Worm (Caenorhabditis elegans) whole organism, L3 larva: ENCODE measurements around the gene tag-234.
A peak's percentile ranks its signal among the peaks of the same experiment; 100 is the strongest.

Experiments used
- ZK546.5 ChIP-seq: sonication (generic microtip); optimal IDR thresholded peaks from 2 replicates; lab custom pipeline; 2017; ENCODE audit warnings: missing biosample characterization, missing genetic modification characterization
- aly-2 ChIP-seq: fragments of 150-350 bp; optimal IDR thresholded peaks from 2 replicates; lab custom pipeline; 2014; ENCODE audit warnings: missing biosample characterization, missing genetic modification characterization
- ama-1 ChIP-seq: fragments of 150-350 bp; optimal IDR thresholded peaks from 2 replicates; lab custom pipeline; 2018
- ceh-16 ChIP-seq: sonication (generic microtip); optimal IDR thresholded peaks from 2 replicates; lab custom pipeline; 2017; ENCODE audit warnings: missing biosample characterization, missing genetic modification characterization
- ceh-28 ChIP-seq: fragments of 150-350 bp; optimal IDR thresholded peaks from 2 replicates; lab custom pipeline; 2014; ENCODE audit warnings: missing biosample characterization, missing genetic modification reagents, missing genetic modification characterization
- ceh-9 ChIP-seq: sonication (generic microtip); optimal IDR thresholded peaks from 2 replicates; lab custom pipeline; 2018; ENCODE audit warnings: missing biosample characterization, missing genetic modification characterization
- daf-12 ChIP-seq: fragments of 150-350 bp; optimal IDR thresholded peaks from 2 replicates; lab custom pipeline; 2014; ENCODE audit warnings: missing biosample characterization, missing genetic modification reagents, missing genetic modification characterization
- egl-5 ChIP-seq: fragments of 150-350 bp; optimal IDR thresholded peaks from 2 replicates; lab custom pipeline; 2017; ENCODE audit warnings: missing biosample characterization, missing genetic modification reagents, missing genetic modification characterization, inconsistent platforms
- elt-2 ChIP-seq: sonication (generic microtip); optimal IDR thresholded peaks from 2 replicates; lab custom pipeline; 2016; ENCODE audit warnings: missing genetic modification reagents, mild to moderate bottlenecking, missing genetic modification characterization, missing compliant biosample characterization
- elt-3 ChIP-seq, 3 experiments: fragments of 150-350 bp in 1 of 3; sonication (generic microtip) in 2 of 3; optimal IDR thresholded peaks; 2 replicates in 2 of 3; 4 replicates in 1 of 3; lab custom pipeline; 2014 to 2017; ENCODE audit warnings: missing biosample characterization in 3 of 3, missing genetic modification characterization in 3 of 3
- eor-1 ChIP-seq, 2 experiments: fragments of 150-350 bp; optimal IDR thresholded peaks; 2 replicates each; lab custom pipeline; 2014 to 2018; ENCODE audit warnings: missing biosample characterization in 2 of 2, missing genetic modification characterization in 2 of 2
- fkh-2 ChIP-seq: fragments of 150-350 bp; optimal IDR thresholded peaks from 2 replicates; lab custom pipeline; 2014; ENCODE audit warnings: missing biosample characterization, missing genetic modification reagents, missing genetic modification characterization
- fos-1 ChIP-seq: fragments of 150-350 bp; optimal IDR thresholded peaks from 2 replicates; lab custom pipeline; 2014; ENCODE audit warnings: missing biosample characterization, missing genetic modification characterization
- jun-1 ChIP-seq: fragments of 150-350 bp; optimal IDR thresholded peaks from 2 replicates; lab custom pipeline; 2014; ENCODE audit warnings: missing biosample characterization, missing genetic modification reagents, missing genetic modification characterization
- lin-39 ChIP-seq: fragments of 150-350 bp; optimal IDR thresholded peaks from 2 replicates; lab custom pipeline; 2018; ENCODE audit warnings: missing biosample characterization, missing genetic modification reagents, missing genetic modification characterization
- lsy-12 ChIP-seq: sonication (generic microtip); optimal IDR thresholded peaks from 2 replicates; lab custom pipeline; 2016; ENCODE audit warnings: mild to moderate bottlenecking, missing genetic modification characterization, missing compliant biosample characterization
- nfya-1 ChIP-seq: sonication (generic microtip); optimal IDR thresholded peaks from 2 replicates; lab custom pipeline; 2017; ENCODE audit warnings: missing genetic modification characterization, mild to moderate bottlenecking, missing compliant biosample characterization, antibody characterized with exemption, moderate library complexity; ENCODE audit not compliant: insufficient read depth
- nhr-11 ChIP-seq: fragments of 150-350 bp; optimal IDR thresholded peaks from 2 replicates; lab custom pipeline; 2014; ENCODE audit warnings: missing biosample characterization, missing genetic modification characterization
- nhr-23 ChIP-seq: fragments of 150-350 bp; optimal IDR thresholded peaks from 2 replicates; lab custom pipeline; 2014; ENCODE audit warnings: missing biosample characterization, missing genetic modification reagents, missing genetic modification characterization
- nhr-237 ChIP-seq: fragments of 150-350 bp; optimal IDR thresholded peaks from 2 replicates; lab custom pipeline; 2014; ENCODE audit warnings: missing biosample characterization, missing genetic modification characterization
- nhr-25 ChIP-seq: sonication (generic microtip); optimal IDR thresholded peaks from 2 replicates; lab custom pipeline; 2017; ENCODE audit warnings: missing biosample characterization, missing genetic modification characterization
- nhr-43 ChIP-seq: sonication (generic microtip); optimal IDR thresholded peaks from 2 replicates; lab custom pipeline; 2016; ENCODE audit warnings: mild to moderate bottlenecking, missing genetic modification characterization, missing compliant biosample characterization; ENCODE audit not compliant: poor library complexity, severe bottlenecking
- nhr-76 ChIP-seq: fragments of 150-350 bp; sonication (generic microtip); optimal IDR thresholded peaks from 5 replicates; lab custom pipeline; 2014; ENCODE audit warnings: missing biosample characterization, missing genetic modification characterization
- nhr-77 ChIP-seq: fragments of 150-350 bp; optimal IDR thresholded peaks from 2 replicates; lab custom pipeline; 2014; ENCODE audit warnings: missing biosample characterization, missing genetic modification characterization
- pha-4 ChIP-seq: fragments of 150-350 bp; optimal IDR thresholded peaks from 2 replicates; lab custom pipeline; 2014; ENCODE audit warnings: missing biosample characterization, missing genetic modification reagents, missing genetic modification characterization
- pqm-1 ChIP-seq: fragments of 150-350 bp; optimal IDR thresholded peaks from 2 replicates; lab custom pipeline; 2017; ENCODE audit warnings: missing biosample characterization, missing genetic modification characterization, inconsistent platforms
- sea-2 ChIP-seq: fragments of 150-350 bp; sonication (generic microtip); optimal IDR thresholded peaks from 4 replicates; lab custom pipeline; 2014; ENCODE audit warnings: missing biosample characterization, missing genetic modification reagents, missing genetic modification characterization
- snpc-4 ChIP-seq: fragments of 150-350 bp; optimal IDR thresholded peaks from 2 replicates; lab custom pipeline; 2014; ENCODE audit warnings: missing biosample characterization, missing genetic modification characterization
- tbx-2 ChIP-seq: sonication (generic microtip); optimal IDR thresholded peaks from 2 replicates; lab custom pipeline; 2016; ENCODE audit warnings: mild to moderate bottlenecking, missing genetic modification characterization, missing compliant biosample characterization
- unc-39 ChIP-seq: sonication (generic microtip); optimal IDR thresholded peaks from 4 replicates; lab custom pipeline; 2017; ENCODE audit warnings: missing biosample characterization, missing genetic modification characterization
- unc-62 ChIP-seq: fragments of 150-350 bp; sonication (generic microtip); optimal IDR thresholded peaks from 4 replicates; lab custom pipeline; 2014; ENCODE audit warnings: missing biosample characterization, missing genetic modification reagents, missing genetic modification characterization
- zag-1 ChIP-seq: fragments of 150-350 bp; optimal IDR thresholded peaks from 2 replicates; lab custom pipeline; 2014; ENCODE audit warnings: missing biosample characterization, missing genetic modification characterization
- ztf-11 ChIP-seq: fragments of 150-350 bp; optimal IDR thresholded peaks from 2 replicates; lab custom pipeline; 2014; ENCODE audit warnings: missing biosample characterization, missing genetic modification characterization
- ztf-4 ChIP-seq: fragments of 150-350 bp; optimal IDR thresholded peaks from 2 replicates; lab custom pipeline; 2014; ENCODE audit warnings: missing biosample characterization, missing genetic modification characterization

Gene tag-234

DNA sequence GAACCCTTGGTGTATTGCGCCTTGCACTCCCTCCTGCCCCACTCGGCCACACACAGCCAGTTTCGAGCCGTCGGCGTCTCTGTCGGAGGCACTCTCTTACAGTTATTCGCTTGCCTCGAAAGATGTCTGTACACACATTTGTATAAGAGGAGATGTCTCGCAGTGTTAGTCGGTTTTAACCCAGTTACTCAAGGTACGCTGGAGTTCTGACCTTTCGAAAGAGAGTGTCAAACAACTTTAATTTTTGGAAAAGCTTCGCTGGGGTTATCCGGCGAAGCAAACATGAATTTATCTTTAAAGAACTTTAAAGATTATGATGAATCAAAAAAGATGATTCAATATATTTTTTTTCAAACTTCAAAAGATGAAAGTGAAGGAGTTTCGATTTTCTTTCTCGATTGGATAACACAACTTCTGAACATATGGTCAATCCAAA lies 19.3 kb upstream of the tag-234 start (continued):
- no peak for TF ChIP-seq ztf-11 (tag; lab: Kevin White, UChicago)
- TF ChIP-seq lsy-12, result peak; percentile 99
- TF ChIP-seq unc-39 (tag; lab: Kevin White, UChicago), result peak; percentile 73
- TF ChIP-seq aly-2 (tag; lab: Kevin White, UChicago), result peak; percentile 96
- peak; percentile 99 for TF ChIP-seq jun-1 (tag; lab: Kevin White, UChicago)
- TF ChIP-seq fkh-2, result peak; percentile 82
- peak; percentile 62 for TF ChIP-seq ceh-16 (tag; lab: Kevin White, UChicago)

DNA sequence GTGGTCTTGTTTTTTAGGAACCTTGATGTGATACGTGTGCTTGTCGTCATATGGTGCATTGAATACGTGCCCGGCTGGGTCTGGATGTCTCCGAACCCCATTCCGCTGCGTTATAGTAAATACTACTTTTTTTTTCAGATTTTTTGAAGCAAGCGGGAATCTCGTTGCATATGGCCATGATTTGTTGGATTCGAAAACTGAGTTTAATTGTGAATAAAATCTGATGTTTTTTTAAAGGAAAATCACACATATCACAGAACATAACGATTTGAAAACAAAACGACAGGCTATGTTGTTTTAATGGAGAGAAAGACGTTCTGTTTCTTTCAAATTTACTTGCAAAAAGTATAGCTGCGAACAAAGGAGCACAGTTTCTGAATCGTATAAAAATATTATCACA lies 18.6 kb upstream of the tag-234 start, which contains the start of the genes ZK1248.17 and H41C03.3:
ZK1248.17 (minus strand) TSS at position 101 of the 400 bp plus-strand sequence.
H41C03.3 (plus strand) TSS at position 337 of the 400 bp plus-strand sequence.
- TF ChIP-seq nhr-77 (tag; lab: Kevin White, UChicago), result no peak
- TF ChIP-seq nhr-11, result no peak
- TF ChIP-seq sea-2 (GFP tag; lab: Kevin White, UChicago), result no peak
- TF ChIP-seq unc-62, result no peak
- TF ChIP-seq snpc-4 (tag; lab: Kevin White, UChicago), result no peak
- TF ChIP-seq unc-39 (tag; lab: Kevin White, UChicago), result no peak
- TF ChIP-seq daf-12 (tag; lab: Kevin White, UChicago), result no peak
- no peak for TF ChIP-seq nhr-25 (tag; lab: Kevin White, UChicago)
- TF ChIP-seq eor-1 (tag; optimal IDR thresholded peaks at IDR 0.05; lab: Kevin White, UChicago), result no peak
- no peak for TF ChIP-seq aly-2 (tag; lab: Kevin White, UChicago)
- TF ChIP-seq nhr-76 (tag; lab: Kevin White, UChicago), result no peak
- TF ChIP-seq ceh-9 (tag; lab: Kevin White, UChicago), result no peak
- no peak for TF ChIP-seq fos-1 (tag; lab: Kevin White, UChicago)

DNA sequence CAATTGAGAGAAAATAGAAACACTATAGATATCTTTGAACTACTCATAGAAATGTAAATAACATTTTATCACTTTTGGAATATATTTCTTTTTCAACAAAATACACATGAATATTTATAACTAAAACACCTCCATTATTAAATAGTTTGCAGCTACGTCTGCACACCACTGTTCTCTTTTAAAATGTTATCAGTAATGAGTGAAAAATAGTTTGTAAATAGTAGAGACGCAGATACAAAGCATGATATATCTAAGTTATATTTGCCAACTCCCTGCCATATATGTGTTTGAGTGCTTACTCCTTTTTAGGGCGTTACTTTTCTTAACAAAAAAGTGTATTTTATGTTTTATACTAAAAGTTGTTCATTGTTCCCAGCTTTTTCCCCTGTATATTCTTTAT lies 17.8 kb upstream of the tag-234 start:
- TF ChIP-seq elt-2 (tag; lab: Kevin White, UChicago), result peak; percentile 70
- TF ChIP-seq pqm-1 (tag; lab: Kevin White, UChicago), result peak; percentile 5
- peak; percentile 68 for TF ChIP-seq pha-4
- no peak for TF ChIP-seq ztf-4 (tag; lab: Kevin White, UChicago)

DNA sequence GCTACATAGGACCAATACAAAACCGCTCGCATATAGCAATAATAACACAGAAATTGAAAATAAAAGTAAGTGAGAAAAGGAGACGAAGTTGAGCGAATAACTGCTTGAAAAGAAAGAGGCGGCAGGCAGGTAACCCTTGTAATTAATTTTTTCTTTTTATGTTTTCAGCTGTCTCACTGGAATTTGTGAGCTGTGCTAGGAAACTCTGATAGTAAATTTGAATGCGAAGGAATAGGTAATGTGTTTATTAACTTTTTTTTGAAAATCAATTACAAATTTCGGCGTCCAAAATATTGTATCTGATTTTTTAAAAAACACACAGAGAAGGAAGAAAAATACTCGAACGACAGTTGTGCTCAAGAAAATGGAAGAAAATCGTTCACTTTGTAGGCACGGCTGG lies 12.0 kb upstream of the tag-234 start, which contains the start of gene H41C03.2:
H41C03.2 (minus strand) TSS at position 101 of the 400 bp plus-strand sequence.
- no peak for TF ChIP-seq ama-1 (lab: Kevin White, UChicago)
- no peak for TF ChIP-seq ZK546.5 (tag; lab: Kevin White, UChicago)

DNA sequence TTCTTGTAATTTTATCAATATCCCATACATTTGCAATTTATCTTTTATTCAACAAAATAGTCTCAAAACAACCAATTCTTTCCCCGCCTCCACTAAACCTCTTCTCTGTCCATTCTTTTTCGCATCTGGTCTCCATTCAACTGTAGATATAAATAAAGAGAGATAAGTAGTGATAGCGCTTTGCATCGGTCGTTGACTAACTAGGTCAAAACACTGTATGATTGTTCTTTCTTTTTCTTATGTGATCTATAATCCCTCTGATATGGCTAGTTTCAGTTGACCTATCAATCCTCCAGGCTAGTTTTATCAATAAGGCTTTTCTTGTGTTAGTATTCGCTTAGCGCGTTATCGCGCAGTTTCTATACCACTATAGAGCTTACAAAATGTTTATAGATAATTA lies 10.7 kb upstream of the tag-234 start:
- TF ChIP-seq nfya-1 (tag; lab: Kevin White, UChicago), result no peak
- no peak for TF ChIP-seq zag-1
- TF ChIP-seq nhr-25 (tag; lab: Kevin White, UChicago), result no peak
- TF ChIP-seq ZK546.5 (tag; lab: Kevin White, UChicago), result no peak
- no peak for TF ChIP-seq nhr-76 (tag; lab: Kevin White, UChicago)
- TF ChIP-seq ceh-16 (tag; lab: Kevin White, UChicago), result no peak
- TF ChIP-seq nhr-43, result peak; percentile 31
- TF ChIP-seq elt-3 (tag; optimal IDR thresholded peaks at IDR 0.05; lab: Kevin White, UChicago), result peak in 2 of 3 experiments; percentile 42 to 53
- no peak for TF ChIP-seq egl-5 (tag; lab: Kevin White, UChicago)
- no peak for TF ChIP-seq tbx-2
- no peak for TF ChIP-seq pqm-1 (tag; lab: Kevin White, UChicago)
- TF ChIP-seq nhr-23 (tag; lab: Kevin White, UChicago), result peak; percentile 91
- TF ChIP-seq ceh-9 (tag; lab: Kevin White, UChicago), result no peak
- TF ChIP-seq nhr-237 (tag; lab: Kevin White, UChicago), result no peak
- peak; percentile 20 for TF ChIP-seq ceh-28 (tag; lab: Kevin White, UChicago)
- no peak for TF ChIP-seq lin-39 (tag; lab: Kevin White, UChicago)
